Worm (Caenorhabditis elegans): ENCODE measurements around the gene C17H12.8.

ce11 chrIV:6792380-6793309 is 25.9 kb upstream of the C17H12.8 start:
- TF ChIP-seq tbx-2 (tag; optimal IDR thresholded peaks at IDR 0.05) (no peak), sox-2 (GFP tag; IDR thresholded peaks at IDR 0.05) (no peak), ceh-2 (tag; optimal IDR thresholded peaks at IDR 0.05) (no peak), pha-4 (tag; optimal IDR thresholded peaks at IDR 0.05) (no peak), unc-86 (tag; optimal IDR thresholded peaks at IDR 0.05) (no peak)

Data from whole organism, late embryonic.